Worm (Caenorhabditis elegans) whole organism, mixed stage, embryonic: ENCODE measurements around the gene rpl-7A.

ENCODE experiments used
- lsy-2 ChIP-seq: fragments of 150-350 bp; optimal IDR thresholded peaks from 2 replicates; lab custom pipeline; 2014; ENCODE audit warnings: missing biosample characterization, missing genetic modification characterization
- nhr-237 ChIP-seq: fragments of 150-350 bp; optimal IDR thresholded peaks from 2 replicates; lab custom pipeline; 2014; ENCODE audit warnings: missing biosample characterization, missing genetic modification characterization

DNA sequence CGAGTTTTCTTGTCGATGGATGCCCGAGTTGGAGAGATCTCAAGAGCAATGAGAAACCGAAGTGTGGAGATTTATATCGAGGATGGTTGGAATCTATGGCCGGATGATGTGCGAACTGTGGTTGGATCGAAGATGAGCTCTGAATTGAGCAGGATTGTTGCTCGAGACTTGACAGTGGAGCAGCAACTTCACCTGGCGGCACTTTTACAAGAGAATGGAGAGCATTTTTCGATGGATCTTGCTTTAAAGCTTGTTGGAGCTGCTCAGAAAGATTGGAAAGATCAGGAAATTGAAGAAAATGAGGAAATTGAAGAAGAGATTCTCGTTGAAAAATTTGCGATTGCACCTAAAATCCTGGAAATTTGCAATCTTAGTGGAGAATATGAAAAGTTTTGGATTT is 21.3 kb downstream of the rpl-7A start:
- TF ChIP-seq nhr-237 (tag; lab: Kevin White, UChicago) = no peak
- TF ChIP-seq lsy-2 = no peak
